Worm (Caenorhabditis elegans) whole organism, L4 larva: ENCODE measurements around the gene F22F7.12.

Experiments used
- D1046.2 ChIP-seq: fragments of 200-800 bp; sonication (Bioruptor generic); IDR thresholded peaks from 2 replicates; pipeline ENCODE4 v1.3.6; 2022; ENCODE audit warnings: missing genetic modification characterization, missing compliant biosample characterization
- F10B5.3 ChIP-seq: sonication (generic microtip); optimal IDR thresholded peaks from 2 replicates; lab custom pipeline; 2016; ENCODE audit warnings: mild to moderate bottlenecking, missing genetic modification characterization, missing compliant biosample characterization
- F49E8.2 ChIP-seq: sonication (generic microtip); optimal IDR thresholded peaks from 2 replicates; lab custom pipeline; 2016; ENCODE audit warnings: missing compliant biosample characterization, mild to moderate bottlenecking, missing genetic modification characterization, borderline replicate concordance
- R02D3.7 ChIP-seq: fragments of 150-350 bp; sonication (generic microtip); optimal IDR thresholded peaks from 3 replicates; lab custom pipeline; 2014; ENCODE audit warnings: missing biosample characterization, missing genetic modification characterization
- Y105C5A.15 ChIP-seq: fragments of 200-800 bp; sonication (Bioruptor generic); IDR thresholded peaks from 2 replicates; pipeline ENCODE4 v1.3.6; 2022; ENCODE audit warnings: missing genetic modification characterization, missing compliant biosample characterization
- ZK546.5 ChIP-seq, 2 experiments: sonication (generic microtip); optimal IDR thresholded peaks; 2 replicates each; lab custom pipeline; 2017; ENCODE audit warnings: missing biosample characterization in 2 of 2, missing genetic modification characterization in 2 of 2
- aha-1 ChIP-seq: fragments of 150-350 bp; peaks from one replicate; lab custom pipeline; 2014; ENCODE audit warnings: missing biosample characterization, missing genetic modification characterization
- ama-1 ChIP-seq: fragments of 150-350 bp; optimal IDR thresholded peaks from 2 replicates; lab custom pipeline; 2014; ENCODE audit warnings: inconsistent platforms, mixed read lengths
- attf-4 ChIP-seq: sonication (generic microtip); optimal IDR thresholded peaks from 3 replicates; lab custom pipeline; 2017; ENCODE audit warnings: missing biosample characterization, missing genetic modification characterization
- daf-12 ChIP-seq: fragments of 150-350 bp; optimal IDR thresholded peaks from 2 replicates; lab custom pipeline; 2014; ENCODE audit warnings: missing biosample characterization, missing genetic modification reagents, missing genetic modification characterization
- daf-16 ChIP-seq, 3 experiments: sonication (generic microtip); optimal IDR thresholded peaks; 2 replicates each; lab custom pipeline; 2016 to 2017; ENCODE audit warnings: missing genetic modification characterization in 3 of 3, missing genetic modification reagents in 3 of 3, mild to moderate bottlenecking in 2 of 3, missing compliant biosample characterization in 2 of 3, missing biosample characterization in 1 of 3, moderate library complexity in 1 of 3
- dmd-6 ChIP-seq: fragments of 200-800 bp; sonication (Bioruptor generic); IDR thresholded peaks from 2 replicates; pipeline ENCODE4 v1.3.6; 2022; ENCODE audit warnings: missing genetic modification reagents, missing genetic modification characterization, missing compliant biosample characterization
- dmd-8 ChIP-seq: fragments of 200-800 bp; sonication (Bioruptor generic); IDR thresholded peaks from 2 replicates; pipeline ENCODE4 v1.3.6; 2022; ENCODE audit warnings: missing genetic modification characterization, missing compliant biosample characterization
- dpl-1 ChIP-seq: fragments of 150-350 bp; optimal IDR thresholded peaks from 2 replicates; lab custom pipeline; 2014; ENCODE audit warnings: missing biosample characterization, missing genetic modification reagents, missing genetic modification characterization
- duxl-1 ChIP-seq: sonication (generic microtip); optimal IDR thresholded peaks from 2 replicates; lab custom pipeline; 2016; ENCODE audit warnings: mild to moderate bottlenecking, missing genetic modification characterization, moderate library complexity, missing compliant biosample characterization; ENCODE audit not compliant: poor library complexity
- fkh-10 ChIP-seq: fragments of 150-350 bp; optimal IDR thresholded peaks from 2 replicates; lab custom pipeline; 2014; ENCODE audit warnings: missing biosample characterization, missing genetic modification reagents, missing genetic modification characterization
- lin-38 ChIP-seq: fragments of 200-800 bp; sonication (Bioruptor generic); IDR thresholded peaks from 2 replicates; pipeline ENCODE4 v1.3.6; 2022; ENCODE audit warnings: missing genetic modification reagents, missing genetic modification characterization, missing compliant biosample characterization
- lin-39 ChIP-seq: fragments of 150-350 bp; optimal IDR thresholded peaks from 2 replicates; lab custom pipeline; 2014; ENCODE audit warnings: missing biosample characterization, missing genetic modification reagents, missing genetic modification characterization
- madf-5 ChIP-seq, 2 experiments: fragments of 200-800 bp; sonication (Bioruptor generic); IDR thresholded peaks; 2 replicates each; pipeline ENCODE4 v1.3.6; 2022; ENCODE audit warnings: missing compliant biosample characterization in 2 of 2, missing genetic modification characterization in 2 of 2
- madf-9 ChIP-seq: fragments of 200-800 bp; sonication (Bioruptor generic); conservative IDR thresholded peaks from 2 replicates; pipeline ENCODE4 v1.3.6; 2022; ENCODE audit warnings: missing genetic modification reagents, missing genetic modification characterization, missing compliant biosample characterization
- mep-1 ChIP-seq: fragments of 150-350 bp; sonication (generic microtip); optimal IDR thresholded peaks from 3 replicates; lab custom pipeline; 2014; ENCODE audit warnings: missing biosample characterization, missing genetic modification characterization
- mxl-2 ChIP-seq: fragments of 200-800 bp; sonication (Bioruptor generic); conservative IDR thresholded peaks from 2 replicates; pipeline ENCODE4 v1.3.6; 2022; ENCODE audit warnings: missing genetic modification reagents, missing genetic modification characterization, missing compliant biosample characterization
- mxl-3 ChIP-seq: fragments of 200-800 bp; sonication (Bioruptor generic); optimal IDR thresholded peaks from 2 replicates; lab custom pipeline; 2018; ENCODE audit warnings: mild to moderate bottlenecking, missing genetic modification characterization, missing compliant biosample characterization
- nhr-25 ChIP-seq: sonication (generic microtip); optimal IDR thresholded peaks from 2 replicates; lab custom pipeline; 2017; ENCODE audit warnings: missing genetic modification characterization, mild to moderate bottlenecking, missing compliant biosample characterization, antibody characterized with exemption, moderate library complexity, borderline replicate concordance; ENCODE audit not compliant: insufficient read depth
- nhr-28 ChIP-seq: fragments of 150-350 bp; optimal IDR thresholded peaks from 2 replicates; lab custom pipeline; 2014; ENCODE audit warnings: missing biosample characterization, missing genetic modification characterization
- nhr-48 ChIP-seq: sonication (generic microtip); optimal IDR thresholded peaks from 2 replicates; lab custom pipeline; 2016; ENCODE audit warnings: mild to moderate bottlenecking, missing genetic modification characterization, missing compliant biosample characterization
- rbr-2 ChIP-seq: sonication (generic microtip); optimal IDR thresholded peaks from 2 replicates; lab custom pipeline; 2016; ENCODE audit warnings: missing genotype, missing genetic modification characterization, missing compliant biosample characterization
- set-16 ChIP-seq: fragments of 200-800 bp; sonication (Bioruptor generic); IDR thresholded peaks from 2 replicates; pipeline ENCODE4 v1.3.6; 2022; ENCODE audit warnings: missing genetic modification reagents, missing genetic modification characterization, missing compliant biosample characterization
- skn-1 ChIP-seq: fragments of 150-350 bp; optimal IDR thresholded peaks from 2 replicates; lab custom pipeline; 2014; ENCODE audit warnings: missing biosample characterization, missing genetic modification characterization
- spr-1 ChIP-seq: sonication (generic microtip); optimal IDR thresholded peaks from 2 replicates; lab custom pipeline; 2016; ENCODE audit warnings: mild to moderate bottlenecking, missing genetic modification characterization, missing compliant biosample characterization
- unc-39 ChIP-seq: sonication (generic microtip); optimal IDR thresholded peaks from 2 replicates; lab custom pipeline; 2017; ENCODE audit warnings: missing biosample characterization, missing genetic modification characterization
- unc-62 ChIP-seq, 3 experiments: fragments of 150-350 bp in 1 of 3; sonication (generic microtip); optimal IDR thresholded peaks in 2 of 3; peaks in 1 of 3; 1 replicate in 1 of 3; 2 replicates in 2 of 3; lab custom pipeline; 2014 to 2017; ENCODE audit warnings: missing biosample characterization in 3 of 3, missing genetic modification characterization in 3 of 3, missing genetic modification reagents in 3 of 3, missing genotype in 1 of 3

The F22F7.12 gene

ce11 chrV:2187864-2188345, 43.6 kb upstream of the F22F7.12 start, which contains the start of gene Y5H2B.3:
Gene Y5H2B.3, plus strand, starts transcription at chrV:2188295.
- TF ChIP-seq mep-1 (tag; lab: Kevin White, UChicago), result no peak
- no peak for TF ChIP-seq lin-39 (tag; lab: Kevin White, UChicago)
- no peak for TF ChIP-seq F49E8.2 (tag; lab: Kevin White, UChicago)
- TF ChIP-seq madf-5 (GFP tag; IDR thresholded peaks at IDR 0.05; lab: Robert Waterston, UW), result no peak
- no peak for TF ChIP-seq lin-38
- no peak for TF ChIP-seq attf-4

ce11 chrV:2185486-2185885, 41.2 kb upstream of the F22F7.12 start:
- no peak for TF ChIP-seq daf-12 (tag; lab: Kevin White, UChicago)
- TF ChIP-seq set-16 (GFP tag; lab: Robert Waterston, UW), result 0 out of 2 replicates have a peak, but pooled peaks have one; percentile 32
- TF ChIP-seq madf-9 (GFP tag; lab: Robert Waterston, UW), result no peak
- TF ChIP-seq aha-1 (tag; lab: Kevin White, UChicago), result peak; percentile 62
- TF ChIP-seq, all 104 proteins: peak for 2

- peak; percentile 61 for TF ChIP-seq dmd-6
- no peak for TF ChIP-seq daf-16 (GFP tag; optimal IDR thresholded peaks at IDR 0.05; lab: Kevin White, UChicago)
- TF ChIP-seq daf-16 (tag; optimal IDR thresholded peaks at IDR 0.05; lab: Kevin White, UChicago), result peak; percentile 25
- no peak for TF ChIP-seq spr-1 (tag; lab: Kevin White, UChicago)
- TF ChIP-seq duxl-1 (tag; lab: Kevin White, UChicago), result no peak
- TF ChIP-seq Y105C5A.15 (GFP tag; lab: Robert Waterston, UW), result no peak
- no peak for TF ChIP-seq ZK546.5 (tag; optimal IDR thresholded peaks at IDR 0.05; lab: Kevin White, UChicago)
- TF ChIP-seq nhr-28, result peak; percentile 93
- no peak for TF ChIP-seq D1046.2
These were observed 38.9 kb upstream of the F22F7.12 start, which contains the start of gene cyp-33C2 for ce11 chrV:2183162-2183561. Gene cyp-33C2, plus strand, starts transcription at chrV:2183488.

ce11 chrV:2181738-2182137, 37.4 kb upstream of the F22F7.12 start, which contains the start of gene srbc-16:
Gene srbc-16, plus strand, starts transcription at chrV:2182038.
- TF ChIP-seq dmd-6 (no peak), dmd-8 (GFP tag; lab: Robert Waterston, UW) (no peak)

ce11 chrV:2179214-2179613, 34.9 kb upstream of the F22F7.12 start, which contains the start of gene cyp-33C1:
Gene cyp-33C1, plus strand, starts transcription at chrV:2179514.
- TF ChIP-seq mxl-2 (GFP tag; lab: Robert Waterston, UW) (no peak), aha-1 (tag; lab: Kevin White, UChicago) (no peak), nhr-28 (peak; percentile 54), dpl-1 (GFP tag; lab: Kevin White, UChicago) (no peak), rbr-2 (tag; lab: Kevin White, UChicago) (no peak), skn-1 (tag; lab: Kevin White, UChicago) (no peak)

- peak in 1 of 2 experiments; percentile 94 for TF ChIP-seq unc-62 (GFP tag; optimal IDR thresholded peaks at IDR 0.05 in 1 of 2; lab: Kevin White, UChicago)
- no peak for TF ChIP-seq unc-62 (tag; optimal IDR thresholded peaks at IDR 0.05; lab: Kevin White, UChicago)
- TF ChIP-seq F10B5.3 (tag; lab: Kevin White, UChicago), result no peak
- TF ChIP-seq, all 104 proteins: peak for 1
These were observed 33.0 kb upstream of the F22F7.12 start, which contains the start of gene srbc-17 for ce11 chrV:2177307-2177764. Gene srbc-17, plus strand, starts transcription at chrV:2177714.

- no peak for TF ChIP-seq skn-1 (tag; lab: Kevin White, UChicago)
- no peak for TF ChIP-seq ama-1 (lab: Kevin White, UChicago)
- TF ChIP-seq unc-39 (tag; lab: Kevin White, UChicago), result no peak
- no peak for TF ChIP-seq fkh-10 (GFP tag; lab: Kevin White, UChicago)
- no peak for TF ChIP-seq madf-5 (GFP tag; IDR thresholded peaks at IDR 0.05; lab: Robert Waterston, UW)
- no peak for TF ChIP-seq nhr-25 (tag; lab: Kevin White, UChicago)
- TF ChIP-seq F49E8.2 (tag; lab: Kevin White, UChicago), result no peak
- TF ChIP-seq mxl-3 (GFP tag; lab: Kevin White, UChicago), result no peak
- no peak for TF ChIP-seq R02D3.7
- no peak for TF ChIP-seq ZK546.5 (tag; optimal IDR thresholded peaks at IDR 0.05; lab: Kevin White, UChicago)
- TF ChIP-seq daf-12 (tag; lab: Kevin White, UChicago), result no peak
- TF ChIP-seq lin-39 (tag; lab: Kevin White, UChicago), result no peak
- TF ChIP-seq nhr-48, result no peak
These were observed 30.9 kb upstream of the F22F7.12 start, which contains the start of gene C45H4.18 for ce11 chrV:2175242-2175641. Gene C45H4.18, plus strand, starts transcription at chrV:2175542.
